Fruit fly (Drosophila melanogaster) whole organism, embryonic: Measurements from ENCODE around the gene Rnb.

ENCODE experiments used
- CG10267 ChIP-seq: fragments of 200-800 bp; sonication (Bioruptor generic); optimal IDR thresholded peaks from 2 replicates; lab custom pipeline; 2018; ENCODE audit warnings: missing biosample characterization, mild to moderate bottlenecking, missing genetic modification characterization, moderate library complexity
- CG10274 ChIP-seq: fragments of 200-800 bp; sonication (Bioruptor generic); optimal IDR thresholded peaks from 3 replicates; lab custom pipeline; 2017; ENCODE audit warnings: missing biosample characterization, mild to moderate bottlenecking, missing genetic modification characterization
- CG10565 ChIP-seq: fragments of 200-800 bp; sonication (Bioruptor generic); optimal IDR thresholded peaks from 3 replicates; lab custom pipeline; 2016; ENCODE audit warnings: missing biosample characterization, mild to moderate bottlenecking, missing genetic modification characterization
- CG10654 ChIP-seq: fragments of 200-800 bp; sonication (Bioruptor generic); optimal IDR thresholded peaks from 2 replicates; lab custom pipeline; 2016; ENCODE audit warnings: missing biosample characterization, missing genetic modification characterization
- CG11398 ChIP-seq: fragments of 200-800 bp; sonication (Bioruptor generic); optimal IDR thresholded peaks from 2 replicates; lab custom pipeline; 2016; ENCODE audit warnings: missing biosample characterization, missing genetic modification characterization
- CG11504 ChIP-seq: fragments of 200-800 bp; sonication (Bioruptor generic); optimal IDR thresholded peaks from 3 replicates; lab custom pipeline; 2019; ENCODE audit warnings: missing biosample characterization, mild to moderate bottlenecking, missing genetic modification characterization, moderate library complexity
- CG12299 ChIP-seq: fragments of 200-800 bp; sonication (Bioruptor generic); optimal IDR thresholded peaks from 2 replicates; lab custom pipeline; 2018; ENCODE audit warnings: missing biosample characterization, mild to moderate bottlenecking, missing genetic modification characterization
- CG1233 ChIP-seq: fragments of 200-800 bp; sonication (Bioruptor generic); optimal IDR thresholded peaks from 4 replicates; lab custom pipeline; 2018; ENCODE audit warnings: missing biosample characterization, mild to moderate bottlenecking, missing genetic modification characterization
- CG12391 ChIP-seq: fragments of 200-800 bp; sonication (Bioruptor generic); optimal IDR thresholded peaks from 3 replicates; lab custom pipeline; 2018; ENCODE audit warnings: missing biosample characterization, mild to moderate bottlenecking, missing genetic modification characterization, moderate library complexity
- CG13287 ChIP-seq: fragments of 200-800 bp; sonication (Bioruptor generic); IDR thresholded peaks from 2 replicates; pipeline ENCODE4 v1.3.6; 2022; ENCODE audit warnings: missing biosample characterization, missing genetic modification characterization; ENCODE audit not compliant: partially characterized antibody
- CG14860 ChIP-seq: fragments of 200-800 bp; sonication (Bioruptor generic); IDR thresholded peaks from 3 replicates; pipeline ENCODE4 v1.3.6; 2022; ENCODE audit warnings: missing biosample characterization, missing genetic modification characterization; ENCODE audit not compliant: partially characterized antibody
- CG1529 ChIP-seq: fragments of 200-800 bp; sonication (Bioruptor generic); optimal IDR thresholded peaks from 3 replicates; lab custom pipeline; 2018; ENCODE audit warnings: missing biosample characterization, missing genetic modification characterization
- CG15601 ChIP-seq: fragments of 200-800 bp; sonication (Bioruptor generic); optimal IDR thresholded peaks from 3 replicates; lab custom pipeline; 2019; ENCODE audit warnings: missing biosample characterization, mild to moderate bottlenecking, missing genetic modification characterization, moderate library complexity
- CG1602 ChIP-seq: fragments of 200-800 bp; sonication (Bioruptor generic); optimal IDR thresholded peaks from 3 replicates; lab custom pipeline; 2016; ENCODE audit warnings: missing biosample characterization, missing genetic modification characterization
- CG16815 ChIP-seq: fragments of 200-800 bp; sonication (Bioruptor generic); optimal IDR thresholded peaks from 3 replicates; lab custom pipeline; 2017; ENCODE audit warnings: missing biosample characterization, mild to moderate bottlenecking, missing genetic modification characterization
- CG3065 ChIP-seq: fragments of 200-800 bp; sonication (Bioruptor generic); optimal IDR thresholded peaks from 2 replicates; lab custom pipeline; 2016; ENCODE audit warnings: missing biosample characterization, missing genetic modification characterization
- CG4854 ChIP-seq: fragments of 200-800 bp; sonication (Bioruptor generic); optimal IDR thresholded peaks from 2 replicates; lab custom pipeline; 2016; ENCODE audit warnings: missing biosample characterization, missing genetic modification characterization, inconsistent platforms
- CG6765 ChIP-seq: fragments of 200-800 bp; sonication (Bioruptor generic); optimal IDR thresholded peaks from 3 replicates; lab custom pipeline; 2017; ENCODE audit warnings: missing biosample characterization, mild to moderate bottlenecking, missing genetic modification characterization
- CG7271 ChIP-seq: fragments of 200-800 bp; sonication (Bioruptor generic); optimal IDR thresholded peaks from 2 replicates; lab custom pipeline; 2018; ENCODE audit warnings: missing biosample characterization, mild to moderate bottlenecking, missing genetic modification characterization, moderate library complexity
- CG7372 ChIP-seq: fragments of 200-800 bp; sonication (Bioruptor generic); IDR thresholded peaks from 2 replicates; pipeline ENCODE4 v1.3.6; 2022; ENCODE audit warnings: missing biosample characterization, missing genetic modification characterization
- CG7928 ChIP-seq: fragments of 200-800 bp; sonication (Bioruptor generic); optimal IDR thresholded peaks from 2 replicates; lab custom pipeline; 2017; ENCODE audit warnings: missing biosample characterization, mild to moderate bottlenecking, missing genetic modification characterization
- CG9932 ChIP-seq: fragments of 200-800 bp; sonication (Bioruptor generic); IDR thresholded peaks from 2 replicates; pipeline ENCODE4 v1.3.6; 2022; ENCODE audit warnings: missing biosample characterization, missing genetic modification characterization
- CoRest ChIP-seq: fragments of 200-800 bp; sonication (Bioruptor generic); optimal IDR thresholded peaks from 3 replicates; lab custom pipeline; 2018; ENCODE audit warnings: missing biosample characterization, mild to moderate bottlenecking, missing genetic modification characterization, moderate library complexity
- D19B ChIP-seq: fragments of 200-800 bp; sonication (Bioruptor generic); optimal IDR thresholded peaks from 2 replicates; lab custom pipeline; 2017; ENCODE audit warnings: missing biosample characterization, mild to moderate bottlenecking, missing genetic modification characterization
- Doc3 ChIP-seq: fragments of 200-800 bp; sonication (Bioruptor generic); IDR thresholded peaks from 3 replicates; pipeline ENCODE4 v1.3.6; 2022; ENCODE audit warnings: missing biosample characterization, missing genetic modification characterization; ENCODE audit not compliant: partially characterized antibody
- E2f2 ChIP-seq: fragments of 200-800 bp; sonication (Bioruptor generic); IDR thresholded peaks from 2 replicates; pipeline ENCODE4 v1.3.6; 2022; ENCODE audit warnings: missing biosample characterization, missing genetic modification characterization
- Max ChIP-seq: fragments of 200-800 bp; sonication (Bioruptor generic); optimal IDR thresholded peaks from 2 replicates; lab custom pipeline; 2016; ENCODE audit warnings: missing biosample characterization, mild to moderate bottlenecking, missing genetic modification characterization
- Meics ChIP-seq: fragments of 200-800 bp; sonication (Bioruptor generic); optimal IDR thresholded peaks from 2 replicates; lab custom pipeline; 2017; ENCODE audit warnings: missing biosample characterization, mild to moderate bottlenecking, missing genetic modification characterization
- Vsx1 ChIP-seq: fragments of 200-800 bp; sonication (Bioruptor generic); optimal IDR thresholded peaks from 2 replicates; lab custom pipeline; 2017; ENCODE audit warnings: missing biosample characterization, mild to moderate bottlenecking, missing genetic modification characterization, missing genetic modification reagents
- al ChIP-seq: fragments of 200-800 bp; sonication (Bioruptor generic); IDR thresholded peaks from 2 replicates; pipeline ENCODE4 v1.3.6; 2022; ENCODE audit warnings: missing biosample characterization, missing genetic modification characterization
- bsh ChIP-seq, 2 experiments: fragments of 200-800 bp; sonication (Bioruptor generic); optimal IDR thresholded peaks; 2 replicates each; lab custom pipeline; 2017 to 2018; ENCODE audit warnings: mild to moderate bottlenecking in 2 of 2, missing biosample characterization in 2 of 2, missing genetic modification characterization in 2 of 2, moderate library complexity in 1 of 2
- dmrt99B ChIP-seq: fragments of 200-800 bp; sonication (Bioruptor generic); optimal IDR thresholded peaks from 2 replicates; lab custom pipeline; 2018; ENCODE audit warnings: missing biosample characterization, mild to moderate bottlenecking, missing genetic modification characterization, moderate library complexity
- fd64A ChIP-seq: fragments of 200-800 bp; sonication (Bioruptor generic); optimal IDR thresholded peaks from 3 replicates; lab custom pipeline; 2018; ENCODE audit warnings: missing biosample characterization, mild to moderate bottlenecking, missing genetic modification characterization
- gem ChIP-seq: fragments of 200-800 bp; sonication (Bioruptor generic); optimal IDR thresholded peaks from 2 replicates; lab custom pipeline; 2019; ENCODE audit warnings: missing biosample characterization, mild to moderate bottlenecking, missing genetic modification characterization, moderate library complexity
- gfzf ChIP-seq: fragments of 200-800 bp; sonication (Bioruptor generic); optimal IDR thresholded peaks from 2 replicates; lab custom pipeline; 2016; ENCODE audit warnings: missing biosample characterization, mild to moderate bottlenecking, missing genetic modification characterization, moderate library complexity
- grau ChIP-seq: fragments of 200-800 bp; optimal IDR thresholded peaks from 3 replicates; lab custom pipeline; 2019; ENCODE audit warnings: missing biosample characterization, mild to moderate bottlenecking, missing genetic modification characterization, moderate library complexity
- hb ChIP-seq: fragments of 200-800 bp; sonication (Bioruptor generic); IDR thresholded peaks from 3 replicates; pipeline ENCODE4 v1.3.6; 2022; ENCODE audit warnings: missing biosample characterization, missing genetic modification characterization; ENCODE audit not compliant: partially characterized antibody
- her ChIP-seq: fragments of 200-800 bp; sonication (Bioruptor generic); optimal IDR thresholded peaks from 2 replicates; lab custom pipeline; 2016; ENCODE audit warnings: missing biosample characterization, missing genetic modification characterization
- ind ChIP-seq: fragments of 200-800 bp; sonication (Bioruptor generic); optimal IDR thresholded peaks from 3 replicates; lab custom pipeline; 2016; ENCODE audit warnings: missing biosample characterization, missing genetic modification characterization
- inv ChIP-seq: fragments of 200-800 bp; sonication (Bioruptor generic); IDR thresholded peaks from 2 replicates; pipeline ENCODE4 v1.3.6; 2022; ENCODE audit warnings: missing biosample characterization, missing genetic modification characterization; ENCODE audit not compliant: partially characterized antibody
- psq ChIP-seq: fragments of 200-800 bp; sonication (Bioruptor generic); optimal IDR thresholded peaks from 2 replicates; lab custom pipeline; 2017; ENCODE audit warnings: missing biosample characterization, missing genetic modification characterization
- pum ChIP-seq: fragments of 200-800 bp; sonication (Bioruptor generic); optimal IDR thresholded peaks from 2 replicates; lab custom pipeline; 2016; ENCODE audit warnings: missing biosample characterization, missing genetic modification characterization
- row ChIP-seq: fragments of 200-800 bp; sonication (Bioruptor generic); IDR thresholded peaks from 3 replicates; pipeline ENCODE4 v1.3.6; 2022; ENCODE audit warnings: missing biosample characterization, missing genetic modification characterization
- schlank ChIP-seq: fragments of 200-800 bp; sonication (Bioruptor generic); optimal IDR thresholded peaks from 2 replicates; lab custom pipeline; 2018; ENCODE audit warnings: missing biosample characterization, mild to moderate bottlenecking, missing genetic modification characterization
- sim ChIP-seq: fragments of 200-800 bp; sonication (Bioruptor generic); IDR thresholded peaks from 2 replicates; pipeline ENCODE4 v1.3.6; 2022; ENCODE audit warnings: missing biosample characterization, missing genetic modification characterization
- sna ChIP-seq: fragments of 200-800 bp; sonication (Bioruptor generic); IDR thresholded peaks from 2 replicates; pipeline ENCODE4 v1.3.6; 2022; ENCODE audit warnings: missing biosample characterization, missing genetic modification characterization; ENCODE audit not compliant: partially characterized antibody
- tio ChIP-seq: fragments of 200-800 bp; sonication (Bioruptor generic); optimal IDR thresholded peaks from 2 replicates; lab custom pipeline; 2017; ENCODE audit warnings: missing biosample characterization, missing genetic modification characterization, inconsistent platforms
- tna ChIP-seq: fragments of 200-800 bp; sonication (Bioruptor generic); IDR thresholded peaks from 2 replicates; pipeline ENCODE4 v1.3.6; 2022; ENCODE audit warnings: missing biosample characterization, missing genetic modification characterization; ENCODE audit not compliant: partially characterized antibody
- trem ChIP-seq: fragments of 200-800 bp; optimal IDR thresholded peaks from 3 replicates; lab custom pipeline; 2019; ENCODE audit warnings: missing biosample characterization, mild to moderate bottlenecking, missing genetic modification characterization, moderate library complexity

Gene Rnb

DNA sequence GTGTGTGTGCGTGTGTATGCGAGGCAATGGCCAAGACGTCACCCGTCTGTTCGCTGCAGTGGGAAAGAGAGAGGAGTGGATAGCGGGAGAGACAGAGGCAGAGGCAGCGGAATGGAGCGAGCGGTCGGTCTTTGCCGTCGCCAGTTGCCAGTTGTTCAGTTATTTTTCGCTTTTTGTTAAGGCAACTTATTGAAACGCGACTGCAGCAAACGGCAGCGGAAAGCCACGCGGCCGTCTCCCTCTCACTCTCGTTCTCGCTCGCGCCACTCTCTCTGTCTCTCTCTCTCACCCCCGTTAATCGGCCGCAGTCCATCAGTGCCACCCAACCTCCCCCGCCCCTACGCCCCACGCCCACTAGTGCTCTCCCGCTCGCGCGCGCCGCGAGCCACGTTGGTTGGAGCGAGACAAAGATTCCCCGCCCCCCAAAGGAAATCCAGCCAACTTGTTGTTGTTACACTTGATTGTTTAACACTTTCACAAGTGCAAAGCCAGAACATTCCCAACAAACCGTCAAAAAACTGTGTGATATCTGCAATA, 26.3 kb downstream of the Rnb start (continued):
- TF ChIP-seq D19B (no peak), sna (GFP tag; lab: Robert Waterston, UW) (peak; percentile 47), CG13287 (GFP tag; lab: Robert Waterston, UW) (peak; percentile 61; the same call in 1 of the 2 replicates), CG10267 (tag; lab: Kevin White, UChicago) (no peak), hb (GFP tag; lab: Robert Waterston, UW) (no peak), gfzf (no peak), her (peak; percentile 25), fd64A (GFP tag; lab: Kevin White, UChicago) (peak; percentile 24), Meics (no peak), CG7271 (tag; lab: Kevin White, UChicago) (no peak), CG11398 (GFP tag; lab: Kevin White, UChicago) (no peak), grau (tag; lab: Kevin White, UChicago) (no peak), pum (GFP tag; lab: Kevin White, UChicago) (no peak), CG4854 (GFP tag; lab: Kevin White, UChicago) (no peak), CG1602 (GFP tag; lab: Kevin White, UChicago) (no peak), row (GFP tag; lab: Robert Waterston, UW) (no peak; the same call in 2 of the 3 replicates), Doc3 (GFP tag; lab: Robert Waterston, UW) (0 out of 3 replicates have a peak, but pooled peaks have one; percentile 35), CG16815 (GFP tag; lab: Kevin White, UChicago) (no peak), E2f2 (GFP tag; lab: Robert Waterston, UW) (0 out of 2 replicates have a peak, but pooled peaks have one; percentile 20), CG1233 (no peak), al (GFP tag; lab: Robert Waterston, UW) (0 out of 2 replicates have a peak, but pooled peaks have one; percentile 19), CG6765 (GFP tag; lab: Kevin White, UChicago) (no peak), CG1529 (no peak), CG7372 (GFP tag; lab: Robert Waterston, UW) (no peak), psq (GFP tag; lab: Kevin White, UChicago) (peak; percentile 76), CG3065 (GFP tag; lab: Kevin White, UChicago) (peak; percentile 98), CG11504 (tag; lab: Kevin White, UChicago) (no peak), Vsx1 (GFP tag; lab: Kevin White, UChicago) (no peak), CG15601 (tag; lab: Kevin White, UChicago) (peak; percentile 16), CG12391 (no peak), CG7928 (GFP tag; lab: Kevin White, UChicago) (no peak), sim (GFP tag; lab: Robert Waterston, UW) (no peak), CG12299 (tag; lab: Kevin White, UChicago) (no peak), inv (GFP tag; lab: Robert Waterston, UW) (no peak; the same call in 1 of the 2 replicates), ind (GFP tag; lab: Kevin White, UChicago) (no peak), gem (no peak), CG14860 (GFP tag; lab: Robert Waterston, UW) (no peak), CoRest (tag; lab: Kevin White, UChicago) (no peak), Max (GFP tag; lab: Kevin White, UChicago) (no peak), tio (GFP tag; lab: Kevin White, UChicago) (no peak), tna (GFP tag; lab: Robert Waterston, UW) (peak; percentile 45; the same call in 1 of the 2 replicates), CG10274 (peak; percentile 39), trem (no peak), CG9932 (GFP tag; lab: Robert Waterston, UW) (no peak), CG10565 (no peak), dmrt99B (tag; lab: Kevin White, UChicago) (peak; percentile 28), bsh (GFP tag; optimal IDR thresholded peaks at IDR 0.05; lab: Kevin White, UChicago) (peak in 1 of 2 experiments; percentile 40), CG10654 (GFP tag; lab: Kevin White, UChicago) (no peak), schlank (tag; lab: Kevin White, UChicago) (peak; percentile 1)
